Worm (Caenorhabditis elegans): ENCODE data around the gene T02B11.3.

DNA sequence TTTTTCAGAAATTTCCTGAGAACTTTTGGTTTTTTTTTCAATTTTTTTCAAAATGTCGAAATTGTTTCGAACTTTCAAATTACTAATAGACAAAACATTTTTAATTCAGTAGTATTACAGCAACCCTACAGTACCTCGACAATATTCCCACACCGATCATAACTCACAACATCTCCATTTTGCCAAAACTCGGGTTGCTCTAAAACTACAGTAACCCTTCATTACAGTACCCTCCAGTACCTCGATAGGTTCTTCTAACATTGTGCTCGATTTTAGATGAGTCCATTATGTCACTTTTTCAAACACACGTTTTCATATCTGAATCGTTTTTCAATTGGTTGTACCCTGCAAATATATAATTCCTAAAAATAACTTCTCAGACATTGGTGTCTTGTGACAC lies 17.6 kb downstream of the T02B11.3 start:
- TF ChIP-seq lin-13 (GFP tag; optimal IDR thresholded peaks at IDR 0.05): no peak
- no peak for TF ChIP-seq ceh-82 (tag; optimal IDR thresholded peaks at IDR 0.05)
- no peak for TF ChIP-seq nhr-11 (tag; optimal IDR thresholded peaks at IDR 0.05)
- no peak for TF ChIP-seq elt-3 (tag; optimal IDR thresholded peaks at IDR 0.05)
- no peak for TF ChIP-seq mbf-1 (tag; optimal IDR thresholded peaks at IDR 0.05)
- TF ChIP-seq ama-1 (optimal IDR thresholded peaks at IDR 0.05): no peak

Measured in whole organism, L2 larva.